Worm (Caenorhabditis elegans) whole organism, L4/young adult: ENCODE measurements around the gene C35A5.11.

ENCODE experiments used
- dao-5 ChIP-seq: sonication (generic microtip); optimal IDR thresholded peaks from 2 replicates; lab custom pipeline; 2016; ENCODE audit warnings: missing genotype, missing genetic modification characterization, moderate library complexity, missing compliant biosample characterization
- him-1 ChIP-seq: sonication (generic microtip); optimal IDR thresholded peaks from 2 replicates; lab custom pipeline; 2016; ENCODE audit warnings: missing genotype, missing genetic modification reagents, missing genetic modification characterization, missing compliant biosample characterization

DNA sequence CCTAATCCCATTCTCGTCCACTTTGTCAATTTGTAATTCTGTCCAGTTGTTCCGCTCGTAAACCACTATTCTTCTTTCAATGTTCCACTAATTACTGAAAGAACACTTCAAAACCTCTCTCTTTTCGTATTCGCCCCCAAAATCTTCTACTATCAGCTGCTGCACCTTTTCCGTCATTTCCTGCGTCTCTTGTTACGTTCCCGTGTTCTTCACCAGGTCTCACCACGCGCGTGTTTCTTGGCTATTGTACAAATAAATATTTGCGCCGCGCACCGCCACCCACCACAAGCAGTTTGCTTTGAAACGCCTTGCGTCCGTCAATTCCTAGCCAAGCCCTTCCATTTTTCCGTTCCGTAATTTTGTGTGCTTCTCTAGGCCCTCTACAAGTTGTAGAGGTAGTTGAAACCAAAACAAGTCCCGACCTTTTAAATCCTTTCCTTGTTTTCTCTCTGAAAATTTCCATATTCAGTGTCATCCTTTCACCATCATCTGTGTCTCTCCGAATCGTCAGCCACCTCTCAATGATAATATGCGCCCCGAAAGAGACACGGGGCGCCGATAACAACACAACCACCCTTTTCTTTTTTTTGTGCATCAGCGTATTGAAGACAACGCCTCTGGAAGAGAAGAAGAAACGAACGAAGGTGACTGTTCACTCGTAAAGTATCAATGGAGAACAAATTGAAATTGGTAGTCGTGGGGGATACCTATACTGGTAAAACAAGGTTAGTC, 24.6 kb downstream of the C35A5.11 start, which contains the start of the genes crp-1 and Y32F6B.9:
- TF ChIP-seq dao-5 (tag; lab: Kevin White, UChicago): no peak
- TF ChIP-seq him-1 (tag; lab: Kevin White, UChicago): no peak
